Fruit fly (Drosophila melanogaster) whole organism, embryonic: ENCODE measurements around the gene CG2611.
A peak's percentile ranks its signal among the peaks of the same experiment; 100 is the strongest.

Experiments used
- Adf1 ChIP-seq: fragments of 200-800 bp; sonication (Bioruptor generic); IDR thresholded peaks from 2 replicates; pipeline ENCODE4 v1.3.6; 2022; ENCODE audit warnings: missing biosample characterization, missing genetic modification characterization
- BEAF-32 ChIP-seq: fragments of 200-800 bp; sonication (Bioruptor generic); optimal IDR thresholded peaks from 3 replicates; lab custom pipeline; 2017; ENCODE audit warnings: missing biosample characterization, missing genetic modification characterization, mild to moderate bottlenecking, moderate library complexity, missing genetic modification reagents
- CG10147 ChIP-seq: fragments of 200-800 bp; sonication (Bioruptor generic); optimal IDR thresholded peaks from 2 replicates; lab custom pipeline; 2019; ENCODE audit warnings: missing biosample characterization, mild to moderate bottlenecking, missing genetic modification characterization, moderate library complexity
- CG10979 ChIP-seq: fragments of 200-800 bp; sonication (Bioruptor generic); optimal IDR thresholded peaks from 2 replicates; lab custom pipeline; 2018; ENCODE audit warnings: missing biosample characterization, mild to moderate bottlenecking, missing genetic modification characterization, moderate library complexity
- CG11398 ChIP-seq: fragments of 200-800 bp; sonication (Bioruptor generic); optimal IDR thresholded peaks from 2 replicates; lab custom pipeline; 2016; ENCODE audit warnings: missing biosample characterization, missing genetic modification characterization
- CG14860 ChIP-seq: fragments of 200-800 bp; sonication (Bioruptor generic); IDR thresholded peaks from 3 replicates; pipeline ENCODE4 v1.3.6; 2022; ENCODE audit warnings: missing biosample characterization, missing genetic modification characterization; ENCODE audit not compliant: partially characterized antibody
- CG17186 ChIP-seq: fragments of 200-800 bp; sonication (Bioruptor generic); optimal IDR thresholded peaks from 3 replicates; lab custom pipeline; 2017; ENCODE audit warnings: missing biosample characterization, missing genetic modification reagents, missing genetic modification characterization
- CG17328 ChIP-seq: fragments of 200-800 bp; sonication (Bioruptor generic); IDR thresholded peaks from 2 replicates; pipeline ENCODE4 v1.3.6; 2022; ENCODE audit warnings: missing biosample characterization, missing genetic modification characterization
- CG17359 ChIP-seq: fragments of 200-800 bp; sonication (Bioruptor generic); optimal IDR thresholded peaks from 3 replicates; lab custom pipeline; 2018; ENCODE audit warnings: missing biosample characterization, mild to moderate bottlenecking, missing genetic modification characterization, moderate library complexity
- CG18011 ChIP-seq: fragments of 200-800 bp; sonication (Bioruptor generic); optimal IDR thresholded peaks from 2 replicates; lab custom pipeline; 2017; ENCODE audit warnings: missing biosample characterization, missing genetic modification characterization, mild to moderate bottlenecking, moderate library complexity, missing genotype
- CG18764 ChIP-seq: fragments of 200-800 bp; sonication (Bioruptor generic); optimal IDR thresholded peaks from 3 replicates; lab custom pipeline; 2016; ENCODE audit warnings: missing biosample characterization, missing genetic modification characterization
- CG2116 ChIP-seq: fragments of 200-800 bp; sonication (Bioruptor generic); optimal IDR thresholded peaks from 3 replicates; lab custom pipeline; 2018; ENCODE audit warnings: missing biosample characterization, mild to moderate bottlenecking, missing genetic modification characterization
- CG2129 ChIP-seq: fragments of 200-800 bp; sonication (Bioruptor generic); IDR thresholded peaks from 2 replicates; pipeline ENCODE4 v1.3.6; 2022; ENCODE audit warnings: missing biosample characterization, missing genetic modification characterization; ENCODE audit not compliant: partially characterized antibody
- CG2889 ChIP-seq: fragments of 200-800 bp; sonication (Bioruptor generic); IDR thresholded peaks from 3 replicates; pipeline ENCODE4 v1.3.6; 2022; ENCODE audit warnings: missing biosample characterization, missing genetic modification characterization
- CG32532 ChIP-seq: fragments of 200-800 bp; sonication (Bioruptor generic); IDR thresholded peaks from 2 replicates; pipeline ENCODE4 v1.3.6; 2022; ENCODE audit warnings: missing biosample characterization, missing genetic modification characterization
- CG33557 ChIP-seq: fragments of 200-800 bp; sonication (Bioruptor generic); optimal IDR thresholded peaks from 2 replicates; lab custom pipeline; 2019; ENCODE audit warnings: missing biosample characterization, mild to moderate bottlenecking, missing genetic modification characterization, moderate library complexity
- CG3407 ChIP-seq: fragments of 200-800 bp; sonication (Bioruptor generic); optimal IDR thresholded peaks from 2 replicates; lab custom pipeline; 2018; ENCODE audit warnings: missing biosample characterization, mild to moderate bottlenecking, missing genetic modification characterization
- CG3838 ChIP-seq: fragments of 200-800 bp; sonication (Bioruptor generic); optimal IDR thresholded peaks from 3 replicates; lab custom pipeline; 2016; ENCODE audit warnings: missing biosample characterization, missing genetic modification characterization
- CG6272 ChIP-seq: fragments of 200-800 bp; sonication (Bioruptor generic); IDR thresholded peaks from 2 replicates; pipeline ENCODE4 v1.3.6; 2022; ENCODE audit warnings: missing biosample characterization, missing genetic modification characterization
- CG7271 ChIP-seq: fragments of 200-800 bp; sonication (Bioruptor generic); optimal IDR thresholded peaks from 2 replicates; lab custom pipeline; 2018; ENCODE audit warnings: missing biosample characterization, mild to moderate bottlenecking, missing genetic modification characterization, moderate library complexity
- CTCF ChIP-seq: fragments of 200-800 bp; sonication (Bioruptor generic); optimal IDR thresholded peaks from 2 replicates; lab custom pipeline; 2017; ENCODE audit warnings: missing biosample characterization, mild to moderate bottlenecking, missing genetic modification characterization, moderate library complexity
- CkIIα-i1 ChIP-seq: fragments of 200-800 bp; sonication (Bioruptor generic); IDR thresholded peaks from 2 replicates; pipeline ENCODE4 v1.3.6; 2022; ENCODE audit warnings: missing biosample characterization, missing genetic modification characterization
- Fer1 ChIP-seq: fragments of 200-800 bp; sonication (Bioruptor generic); optimal IDR thresholded peaks from 2 replicates; lab custom pipeline; 2017; ENCODE audit warnings: missing biosample characterization, mild to moderate bottlenecking, missing genetic modification characterization
- HLH4C ChIP-seq: fragments of 200-800 bp; sonication (Bioruptor generic); IDR thresholded peaks from 3 replicates; pipeline ENCODE4 v1.3.6; 2022; ENCODE audit warnings: missing biosample characterization, missing genetic modification characterization; ENCODE audit not compliant: partially characterized antibody
- MESR4 ChIP-seq: fragments of 200-800 bp; sonication (Bioruptor generic); optimal IDR thresholded peaks from 2 replicates; lab custom pipeline; 2018; ENCODE audit warnings: missing biosample characterization, mild to moderate bottlenecking, missing genetic modification characterization, moderate library complexity
- Max ChIP-seq: fragments of 200-800 bp; sonication (Bioruptor generic); optimal IDR thresholded peaks from 2 replicates; lab custom pipeline; 2016; ENCODE audit warnings: missing biosample characterization, mild to moderate bottlenecking, missing genetic modification characterization
- Meics ChIP-seq: fragments of 200-800 bp; sonication (Bioruptor generic); optimal IDR thresholded peaks from 2 replicates; lab custom pipeline; 2017; ENCODE audit warnings: missing biosample characterization, mild to moderate bottlenecking, missing genetic modification characterization
- NC2β ChIP-seq: fragments of 200-800 bp; sonication (Bioruptor generic); optimal IDR thresholded peaks from 2 replicates; lab custom pipeline; 2016; ENCODE audit warnings: missing biosample characterization, missing genetic modification characterization
- NFAT ChIP-seq: fragments of 200-800 bp; sonication (Bioruptor generic); IDR thresholded peaks from 2 replicates; pipeline ENCODE4 v1.3.6; 2022; ENCODE audit warnings: missing biosample characterization, missing genetic modification characterization
- Oaz ChIP-seq: fragments of 200-800 bp; sonication (Bioruptor generic); IDR thresholded peaks from 2 replicates; pipeline ENCODE4 v1.3.6; 2022; ENCODE audit warnings: missing biosample characterization, missing genetic modification characterization
- Optix ChIP-seq: fragments of 200-800 bp; sonication (Bioruptor generic); IDR thresholded peaks from 3 replicates; pipeline ENCODE4 v1.3.6; 2022; ENCODE audit warnings: missing biosample characterization, missing genetic modification characterization
- PHDP ChIP-seq: fragments of 200-800 bp; sonication (Bioruptor generic); optimal IDR thresholded peaks from 3 replicates; lab custom pipeline; 2018; ENCODE audit warnings: missing biosample characterization, mild to moderate bottlenecking, missing genetic modification characterization, moderate library complexity
- Pdp1 ChIP-seq, 2 experiments: fragments of 200-800 bp; sonication (Bioruptor generic); optimal IDR thresholded peaks; 3 replicates each; lab custom pipeline; 2016; ENCODE audit warnings: missing biosample characterization in 2 of 2, missing genetic modification characterization in 2 of 2, mild to moderate bottlenecking in 1 of 2, moderate library complexity in 1 of 2
- Rfx ChIP-seq: fragments of 200-800 bp; sonication (Bioruptor generic); IDR thresholded peaks from 2 replicates; pipeline ENCODE4 v1.3.6; 2022; ENCODE audit warnings: missing biosample characterization, missing genetic modification characterization
- Spps ChIP-seq: fragments of 200-800 bp; sonication (Bioruptor generic); optimal IDR thresholded peaks from 2 replicates; lab custom pipeline; 2018; ENCODE audit warnings: missing biosample characterization, mild to moderate bottlenecking, missing genetic modification characterization
- Usf ChIP-seq: fragments of 200-800 bp; sonication (Bioruptor generic); optimal IDR thresholded peaks from 2 replicates; lab custom pipeline; 2017; ENCODE audit warnings: missing genotype, missing biosample characterization, missing genetic modification characterization
- bbx ChIP-seq: fragments of 200-800 bp; sonication (Bioruptor generic); IDR thresholded peaks from 2 replicates; pipeline ENCODE4 v1.3.6; 2022; ENCODE audit warnings: missing biosample characterization, missing genetic modification characterization; ENCODE audit not compliant: partially characterized antibody
- btn ChIP-seq: fragments of 200-800 bp; sonication (Bioruptor generic); optimal IDR thresholded peaks from 2 replicates; lab custom pipeline; 2016; ENCODE audit warnings: missing biosample characterization, missing genetic modification characterization
- cato ChIP-seq: fragments of 200-800 bp; sonication (Bioruptor generic); optimal IDR thresholded peaks from 2 replicates; lab custom pipeline; 2016; ENCODE audit warnings: missing biosample characterization, missing genetic modification characterization, borderline replicate concordance
- chinmo ChIP-seq: fragments of 200-800 bp; sonication (Bioruptor generic); IDR thresholded peaks from 4 replicates; pipeline ENCODE4 v1.3.6; 2022; ENCODE audit warnings: missing biosample characterization, missing genetic modification characterization; ENCODE audit not compliant: partially characterized antibody
- crol ChIP-seq: fragments of 200-800 bp; sonication (Bioruptor generic); IDR thresholded peaks from 2 replicates; pipeline ENCODE4 v1.3.6; 2022; ENCODE audit warnings: missing biosample characterization, missing genetic modification characterization
- da ChIP-seq: fragments of 200-800 bp; sonication (Bioruptor generic); optimal IDR thresholded peaks from 2 replicates; lab custom pipeline; 2016; ENCODE audit warnings: missing biosample characterization, missing genetic modification characterization
- ems ChIP-seq: fragments of 200-800 bp; sonication (Bioruptor generic); optimal IDR thresholded peaks from 3 replicates; lab custom pipeline; 2016; ENCODE audit warnings: missing biosample characterization, missing genetic modification characterization
- fd96Cb ChIP-seq: fragments of 200-800 bp; sonication (Bioruptor generic); optimal IDR thresholded peaks from 2 replicates; lab custom pipeline; 2018; ENCODE audit warnings: missing biosample characterization, mild to moderate bottlenecking, missing genetic modification characterization, moderate library complexity
- hb ChIP-seq: fragments of 200-800 bp; sonication (Bioruptor generic); IDR thresholded peaks from 3 replicates; pipeline ENCODE4 v1.3.6; 2022; ENCODE audit warnings: missing biosample characterization, missing genetic modification characterization; ENCODE audit not compliant: partially characterized antibody
- jigr1 ChIP-seq: fragments of 200-800 bp; sonication (Bioruptor generic); IDR thresholded peaks from 3 replicates; pipeline ENCODE4 v1.3.6; 2022; ENCODE audit warnings: missing biosample characterization, missing genetic modification characterization
- jumu ChIP-seq: fragments of 200-800 bp; sonication (Bioruptor generic); optimal IDR thresholded peaks from 3 replicates; lab custom pipeline; 2016; ENCODE audit warnings: missing biosample characterization, missing genetic modification characterization
- knrl ChIP-seq: fragments of 200-800 bp; sonication (Bioruptor generic); IDR thresholded peaks from 3 replicates; pipeline ENCODE4 v1.3.6; 2022; ENCODE audit warnings: missing biosample characterization, missing genetic modification characterization; ENCODE audit not compliant: partially characterized antibody
- toy ChIP-seq: fragments of 200-800 bp; sonication (Bioruptor generic); IDR thresholded peaks from 2 replicates; pipeline ENCODE4 v1.3.6; 2022; ENCODE audit warnings: missing biosample characterization, missing genetic modification characterization
- zfh2 ChIP-seq: fragments of 200-800 bp; sonication (Bioruptor generic); optimal IDR thresholded peaks from 2 replicates; lab custom pipeline; 2016; ENCODE audit warnings: missing biosample characterization, missing genetic modification characterization

CG2611 gene

dm6 chr2L:20656110-20656509 is 6.1 kb downstream of the CG2611 start, which contains the start of the genes brun and CG2614 (continued):
- TF ChIP-seq Pdp1 (GFP tag; optimal IDR thresholded peaks at IDR 0.05; lab: Kevin White, UChicago) (peak in 1 of 2 experiments; percentile 81), Adf1 (0 out of 2 replicates have a peak, but pooled peaks have one; percentile 14), CG11398 (GFP tag; lab: Kevin White, UChicago) (peak; percentile 13), Spps (peak; percentile 30), CG18011 (peak; percentile 12), CG10979 (tag; lab: Kevin White, UChicago) (peak; percentile 44), Usf (GFP tag; lab: Kevin White, UChicago) (no peak), jumu (GFP tag; lab: Kevin White, UChicago) (peak; percentile 82), chinmo (GFP tag; lab: Robert Waterston, UW) (peak; percentile 76; the same call in 2 of the 4 replicates), cato (peak; percentile 39), Max (GFP tag; lab: Kevin White, UChicago) (peak; percentile 88), CG17186 (GFP tag; lab: Kevin White, UChicago) (peak; percentile 70), CG18764 (GFP tag; lab: Kevin White, UChicago) (no peak), CG6272 (GFP tag; lab: Robert Waterston, UW) (peak; percentile 82), hb (GFP tag; lab: Robert Waterston, UW) (peak; percentile 85), CkIIα-i1 (GFP tag; lab: Robert Waterston, UW) (no peak), Optix (peak; percentile 55; the same call in 2 of the 3 replicates), da (peak; percentile 47), BEAF-32 (GFP tag; lab: Kevin White, UChicago) (peak; percentile 96), CG7271 (tag; lab: Kevin White, UChicago) (no peak), CG2129 (GFP tag; lab: Robert Waterston, UW) (peak; percentile 87), knrl (GFP tag; lab: Robert Waterston, UW) (peak; percentile 94), Oaz (no peak), CG33557 (peak; percentile 15), CG14860 (GFP tag; lab: Robert Waterston, UW) (peak; percentile 81; the same call in 2 of the 3 replicates), NC2β (GFP tag; lab: Kevin White, UChicago) (peak; percentile 59), CG2889 (GFP tag; lab: Robert Waterston, UW) (0 out of 3 replicates have a peak, but pooled peaks have one; percentile 51), NFAT (GFP tag; lab: Robert Waterston, UW) (0 out of 2 replicates have a peak, but pooled peaks have one; percentile 26), CG2116 (GFP tag; lab: Kevin White, UChicago) (peak; percentile 77), HLH4C (peak; percentile 77), ems (GFP tag; lab: Kevin White, UChicago) (peak; percentile 46), CG17359 (tag; lab: Kevin White, UChicago) (peak; percentile 52), CG10147 (GFP tag; lab: Kevin White, UChicago) (no peak), jigr1 (no peak), MESR4 (GFP tag; lab: Kevin White, UChicago) (no peak), CG3838 (GFP tag; lab: Kevin White, UChicago) (peak; percentile 24), CG32532 (GFP tag; lab: Robert Waterston, UW) (peak; percentile 78), PHDP (tag; lab: Kevin White, UChicago) (no peak), toy (GFP tag; lab: Robert Waterston, UW) (no peak), zfh2 (GFP tag; lab: Kevin White, UChicago) (peak; percentile 84), CTCF (GFP tag; lab: Kevin White, UChicago) (no peak), bbx (GFP tag; lab: Robert Waterston, UW) (peak; percentile 70; the same call in 1 of the 2 replicates), CG3407 (GFP tag; lab: Kevin White, UChicago) (no peak), Meics (GFP tag; lab: Kevin White, UChicago) (no peak), CG17328 (GFP tag; lab: Robert Waterston, UW) (peak; percentile 79), fd96Cb (tag; lab: Kevin White, UChicago) (no peak), Fer1 (GFP tag; lab: Kevin White, UChicago) (no peak), crol (GFP tag; lab: Robert Waterston, UW) (peak; percentile 49), Rfx (GFP tag; lab: Robert Waterston, UW) (peak; percentile 77; the same call in 1 of the 2 replicates), btn (GFP tag; lab: Kevin White, UChicago) (no peak)
